Worm (Caenorhabditis elegans): ENCODE data around the gene F52B11.5.

ce11 chrIV:14113621-14114020, 10.6 kb upstream of the F52B11.5 start:
- TF ChIP-seq nhr-76 (tag; optimal IDR thresholded peaks at IDR 0.05) = no peak
- TF ChIP-seq blmp-1 (tag; optimal IDR thresholded peaks at IDR 0.05) = no peak
- TF ChIP-seq unc-62 (GFP tag; optimal IDR thresholded peaks at IDR 0.05) = no peak

Measured in whole organism, mixed stage, embryonic.